Worm (Caenorhabditis elegans) whole organism, L3 larva: Measurements from ENCODE around the gene K06A4.2.
A peak's percentile ranks its signal among the peaks of the same experiment; 100 is the strongest.

ENCODE experiments used
- R02D3.7 ChIP-seq: fragments of 150-350 bp; optimal IDR thresholded peaks from 2 replicates; lab custom pipeline; 2014; ENCODE audit warnings: missing biosample characterization, missing genetic modification characterization
- ZK546.5 ChIP-seq: sonication (generic microtip); optimal IDR thresholded peaks from 2 replicates; lab custom pipeline; 2017; ENCODE audit warnings: missing biosample characterization, missing genetic modification characterization
- aly-2 ChIP-seq: fragments of 150-350 bp; optimal IDR thresholded peaks from 2 replicates; lab custom pipeline; 2014; ENCODE audit warnings: missing biosample characterization, missing genetic modification characterization
- ama-1 ChIP-seq: fragments of 150-350 bp; optimal IDR thresholded peaks from 2 replicates; lab custom pipeline; 2018
- ceh-16 ChIP-seq: sonication (generic microtip); optimal IDR thresholded peaks from 2 replicates; lab custom pipeline; 2017; ENCODE audit warnings: missing biosample characterization, missing genetic modification characterization
- ceh-28 ChIP-seq: fragments of 150-350 bp; optimal IDR thresholded peaks from 2 replicates; lab custom pipeline; 2014; ENCODE audit warnings: missing biosample characterization, missing genetic modification reagents, missing genetic modification characterization
- ceh-82 ChIP-seq: fragments of 150-350 bp; optimal IDR thresholded peaks from 2 replicates; lab custom pipeline; 2014; ENCODE audit warnings: missing biosample characterization, missing genetic modification characterization
- ceh-9 ChIP-seq: sonication (generic microtip); optimal IDR thresholded peaks from 2 replicates; lab custom pipeline; 2018; ENCODE audit warnings: missing biosample characterization, missing genetic modification characterization
- daf-12 ChIP-seq: fragments of 150-350 bp; optimal IDR thresholded peaks from 2 replicates; lab custom pipeline; 2014; ENCODE audit warnings: missing biosample characterization, missing genetic modification reagents, missing genetic modification characterization
- egl-27 ChIP-seq: sonication (generic microtip); optimal IDR thresholded peaks from 4 replicates; lab custom pipeline; 2017; ENCODE audit warnings: missing biosample characterization, missing genetic modification reagents, missing genetic modification characterization
- egl-5 ChIP-seq: fragments of 150-350 bp; optimal IDR thresholded peaks from 2 replicates; lab custom pipeline; 2017; ENCODE audit warnings: missing biosample characterization, missing genetic modification reagents, missing genetic modification characterization, inconsistent platforms
- elt-1 ChIP-seq: fragments of 150-350 bp; optimal IDR thresholded peaks from 2 replicates; lab custom pipeline; 2014; ENCODE audit warnings: missing biosample characterization, missing genetic modification characterization
- elt-2 ChIP-seq: sonication (generic microtip); optimal IDR thresholded peaks from 2 replicates; lab custom pipeline; 2016; ENCODE audit warnings: missing genetic modification reagents, mild to moderate bottlenecking, missing genetic modification characterization, missing compliant biosample characterization
- elt-3 ChIP-seq, 3 experiments: fragments of 150-350 bp in 1 of 3; sonication (generic microtip) in 2 of 3; optimal IDR thresholded peaks; 2 replicates in 2 of 3; 4 replicates in 1 of 3; lab custom pipeline; 2014 to 2017; ENCODE audit warnings: missing biosample characterization in 3 of 3, missing genetic modification characterization in 3 of 3
- eor-1 ChIP-seq, 2 experiments: fragments of 150-350 bp; optimal IDR thresholded peaks; 2 replicates each; lab custom pipeline; 2014 to 2018; ENCODE audit warnings: missing biosample characterization in 2 of 2, missing genetic modification characterization in 2 of 2
- fkh-10 ChIP-seq: sonication (generic microtip); optimal IDR thresholded peaks from 2 replicates; lab custom pipeline; 2017; ENCODE audit warnings: missing biosample characterization, missing genetic modification reagents, missing genetic modification characterization
- fkh-2 ChIP-seq: fragments of 150-350 bp; optimal IDR thresholded peaks from 2 replicates; lab custom pipeline; 2014; ENCODE audit warnings: missing biosample characterization, missing genetic modification reagents, missing genetic modification characterization
- fos-1 ChIP-seq: fragments of 150-350 bp; optimal IDR thresholded peaks from 2 replicates; lab custom pipeline; 2014; ENCODE audit warnings: missing biosample characterization, missing genetic modification characterization
- hmg-11 ChIP-seq: sonication (generic microtip); optimal IDR thresholded peaks from 2 replicates; lab custom pipeline; 2016; ENCODE audit warnings: missing genetic modification characterization, missing compliant biosample characterization
- jun-1 ChIP-seq: fragments of 150-350 bp; optimal IDR thresholded peaks from 2 replicates; lab custom pipeline; 2014; ENCODE audit warnings: missing biosample characterization, missing genetic modification reagents, missing genetic modification characterization
- lin-15B ChIP-seq: fragments of 150-350 bp; optimal IDR thresholded peaks from 2 replicates; lab custom pipeline; 2014; ENCODE audit warnings: missing biosample characterization, missing genetic modification characterization
- lin-39 ChIP-seq: fragments of 150-350 bp; optimal IDR thresholded peaks from 2 replicates; lab custom pipeline; 2018; ENCODE audit warnings: missing biosample characterization, missing genetic modification reagents, missing genetic modification characterization
- lsy-12 ChIP-seq: sonication (generic microtip); optimal IDR thresholded peaks from 2 replicates; lab custom pipeline; 2016; ENCODE audit warnings: mild to moderate bottlenecking, missing genetic modification characterization, missing compliant biosample characterization
- mdl-1 ChIP-seq: fragments of 150-350 bp; optimal IDR thresholded peaks from 2 replicates; lab custom pipeline; 2014; ENCODE audit warnings: missing biosample characterization, missing genetic modification characterization
- mml-1 ChIP-seq: fragments of 150-350 bp; sonication (generic microtip); optimal IDR thresholded peaks from 3 replicates; lab custom pipeline; 2014; ENCODE audit warnings: missing biosample characterization, missing genetic modification characterization
- nfya-1 ChIP-seq: sonication (generic microtip); optimal IDR thresholded peaks from 2 replicates; lab custom pipeline; 2017; ENCODE audit warnings: missing genetic modification characterization, mild to moderate bottlenecking, missing compliant biosample characterization, antibody characterized with exemption, moderate library complexity; ENCODE audit not compliant: insufficient read depth
- nhr-11 ChIP-seq: fragments of 150-350 bp; optimal IDR thresholded peaks from 2 replicates; lab custom pipeline; 2014; ENCODE audit warnings: missing biosample characterization, missing genetic modification characterization
- nhr-12 ChIP-seq: fragments of 150-350 bp; optimal IDR thresholded peaks from 2 replicates; lab custom pipeline; 2014; ENCODE audit warnings: missing biosample characterization, missing genetic modification characterization
- nhr-23 ChIP-seq: fragments of 150-350 bp; optimal IDR thresholded peaks from 2 replicates; lab custom pipeline; 2014; ENCODE audit warnings: missing biosample characterization, missing genetic modification reagents, missing genetic modification characterization
- nhr-237 ChIP-seq: fragments of 150-350 bp; optimal IDR thresholded peaks from 2 replicates; lab custom pipeline; 2014; ENCODE audit warnings: missing biosample characterization, missing genetic modification characterization
- nhr-25 ChIP-seq: sonication (generic microtip); optimal IDR thresholded peaks from 2 replicates; lab custom pipeline; 2017; ENCODE audit warnings: missing biosample characterization, missing genetic modification characterization
- nhr-28 ChIP-seq: fragments of 150-350 bp; optimal IDR thresholded peaks from 2 replicates; lab custom pipeline; 2014; ENCODE audit warnings: missing biosample characterization, missing genetic modification characterization
- nhr-43 ChIP-seq: sonication (generic microtip); optimal IDR thresholded peaks from 2 replicates; lab custom pipeline; 2016; ENCODE audit warnings: mild to moderate bottlenecking, missing genetic modification characterization, missing compliant biosample characterization; ENCODE audit not compliant: poor library complexity, severe bottlenecking
- nhr-67 ChIP-seq: fragments of 150-350 bp; optimal IDR thresholded peaks from 2 replicates; lab custom pipeline; 2014; ENCODE audit warnings: missing biosample characterization, missing genetic modification characterization
- nhr-76 ChIP-seq: fragments of 150-350 bp; sonication (generic microtip); optimal IDR thresholded peaks from 5 replicates; lab custom pipeline; 2014; ENCODE audit warnings: missing biosample characterization, missing genetic modification characterization
- nhr-77 ChIP-seq: fragments of 150-350 bp; optimal IDR thresholded peaks from 2 replicates; lab custom pipeline; 2014; ENCODE audit warnings: missing biosample characterization, missing genetic modification characterization
- pha-4 ChIP-seq: fragments of 150-350 bp; optimal IDR thresholded peaks from 2 replicates; lab custom pipeline; 2014; ENCODE audit warnings: missing biosample characterization, missing genetic modification reagents, missing genetic modification characterization
- pqm-1 ChIP-seq: fragments of 150-350 bp; optimal IDR thresholded peaks from 2 replicates; lab custom pipeline; 2017; ENCODE audit warnings: missing biosample characterization, missing genetic modification characterization, inconsistent platforms
- sea-2 ChIP-seq: fragments of 150-350 bp; sonication (generic microtip); optimal IDR thresholded peaks from 4 replicates; lab custom pipeline; 2014; ENCODE audit warnings: missing biosample characterization, missing genetic modification reagents, missing genetic modification characterization
- skn-1 ChIP-seq: fragments of 150-350 bp; optimal IDR thresholded peaks from 2 replicates; lab custom pipeline; 2014; ENCODE audit warnings: missing biosample characterization, missing genetic modification characterization
- snpc-4 ChIP-seq: fragments of 150-350 bp; optimal IDR thresholded peaks from 2 replicates; lab custom pipeline; 2014; ENCODE audit warnings: missing biosample characterization, missing genetic modification characterization
- tbx-2 ChIP-seq: sonication (generic microtip); optimal IDR thresholded peaks from 2 replicates; lab custom pipeline; 2016; ENCODE audit warnings: mild to moderate bottlenecking, missing genetic modification characterization, missing compliant biosample characterization
- unc-39 ChIP-seq: sonication (generic microtip); optimal IDR thresholded peaks from 4 replicates; lab custom pipeline; 2017; ENCODE audit warnings: missing biosample characterization, missing genetic modification characterization
- unc-62 ChIP-seq: fragments of 150-350 bp; sonication (generic microtip); optimal IDR thresholded peaks from 4 replicates; lab custom pipeline; 2014; ENCODE audit warnings: missing biosample characterization, missing genetic modification reagents, missing genetic modification characterization
- zag-1 ChIP-seq: fragments of 150-350 bp; optimal IDR thresholded peaks from 2 replicates; lab custom pipeline; 2014; ENCODE audit warnings: missing biosample characterization, missing genetic modification characterization
- ztf-11 ChIP-seq: fragments of 150-350 bp; optimal IDR thresholded peaks from 2 replicates; lab custom pipeline; 2014; ENCODE audit warnings: missing biosample characterization, missing genetic modification characterization
- ztf-4 ChIP-seq: fragments of 150-350 bp; optimal IDR thresholded peaks from 2 replicates; lab custom pipeline; 2014; ENCODE audit warnings: missing biosample characterization, missing genetic modification characterization

Gene K06A4.2

ce11 chrV:9503152-9503817 is 19.3 kb downstream of the K06A4.2 start:
- TF ChIP-seq fos-1 (tag; lab: Kevin White, UChicago) (no peak), egl-27 (tag; lab: Kevin White, UChicago) (no peak), nhr-28 (no peak), zag-1 (no peak), sea-2 (GFP tag; lab: Kevin White, UChicago) (no peak), nfya-1 (tag; lab: Kevin White, UChicago) (peak; percentile 40), ceh-16 (no peak), ztf-4 (tag; lab: Kevin White, UChicago) (no peak), ZK546.5 (tag; lab: Kevin White, UChicago) (no peak), lin-15B (tag; lab: Kevin White, UChicago) (peak; percentile 38), nhr-237 (tag; lab: Kevin White, UChicago) (no peak), nhr-43 (tag; lab: Kevin White, UChicago) (peak; percentile 77), elt-1 (tag; lab: Kevin White, UChicago) (peak; percentile 33), lsy-12 (tag; lab: Kevin White, UChicago) (peak; percentile 42), elt-3 (tag; optimal IDR thresholded peaks at IDR 0.05; lab: Kevin White, UChicago) (no peak), unc-39 (tag; lab: Kevin White, UChicago) (no peak), nhr-25 (tag; lab: Kevin White, UChicago) (peak; percentile 50), pqm-1 (tag; lab: Kevin White, UChicago) (peak; percentile 17), daf-12 (no peak), pha-4 (tag; lab: Kevin White, UChicago) (no peak), nhr-11 (tag; lab: Kevin White, UChicago) (no peak), hmg-11 (tag; lab: Kevin White, UChicago) (peak; percentile 90), snpc-4 (tag; lab: Kevin White, UChicago) (peak; percentile 95), aly-2 (no peak), fkh-2 (tag; lab: Kevin White, UChicago) (no peak), elt-2 (tag; lab: Kevin White, UChicago) (peak; percentile 52), fkh-10 (GFP tag; lab: Kevin White, UChicago) (no peak), unc-62 (GFP tag; lab: Kevin White, UChicago) (no peak), jun-1 (tag; lab: Kevin White, UChicago) (peak; percentile 17), ceh-9 (tag; lab: Kevin White, UChicago) (no peak), ceh-82 (peak; percentile 8), eor-1 (tag; optimal IDR thresholded peaks at IDR 0.05; lab: Kevin White, UChicago) (no peak), ztf-11 (tag; lab: Kevin White, UChicago) (no peak), nhr-67 (no peak), egl-5 (tag; lab: Kevin White, UChicago) (peak; percentile 26), mdl-1 (tag; lab: Kevin White, UChicago) (no peak), R02D3.7 (tag; lab: Kevin White, UChicago) (no peak), tbx-2 (peak; percentile 48), nhr-76 (tag; lab: Kevin White, UChicago) (no peak), nhr-12 (tag; lab: Kevin White, UChicago) (no peak), ceh-28 (tag; lab: Kevin White, UChicago) (no peak), nhr-23 (peak; percentile 22), nhr-77 (no peak), lin-39 (tag; lab: Kevin White, UChicago) (peak; percentile 82), mml-1 (tag; lab: Kevin White, UChicago) (no peak), skn-1 (no peak), ama-1 (lab: Kevin White, UChicago) (peak; percentile 51)
